Fruit fly (Drosophila melanogaster) whole organism, adult: ENCODE measurements around the gene CG10428.

Experiments
- CG11617 ChIP-seq: fragments of 200-800 bp; sonication (Bioruptor generic); optimal IDR thresholded peaks from 2 replicates; lab custom pipeline; 2017; ENCODE audit warnings: mild to moderate bottlenecking, missing biosample characterization, missing genetic modification reagents, missing genetic modification characterization
- CG12768 ChIP-seq: fragments of 200-800 bp; sonication (Bioruptor generic); optimal IDR thresholded peaks from 2 replicates; lab custom pipeline; 2017; ENCODE audit warnings: missing biosample characterization, missing genetic modification characterization, mild to moderate bottlenecking, moderate library complexity, missing genetic modification reagents
- CG5204 ChIP-seq: fragments of 200-800 bp; sonication (Bioruptor generic); optimal IDR thresholded peaks from 2 replicates; lab custom pipeline; 2016; ENCODE audit warnings: missing biosample characterization, missing genetic modification characterization
- CG7045 ChIP-seq: fragments of 200-800 bp; sonication (Bioruptor generic); optimal IDR thresholded peaks from 2 replicates; lab custom pipeline; 2017; ENCODE audit warnings: missing biosample characterization, mild to moderate bottlenecking, missing genetic modification characterization
- CG7101 ChIP-seq: fragments of 200-800 bp; sonication (Bioruptor generic); optimal IDR thresholded peaks from 2 replicates; lab custom pipeline; 2018; ENCODE audit warnings: missing biosample characterization, mild to moderate bottlenecking, missing genetic modification characterization, moderate library complexity
- Clk ChIP-seq: fragments of 200-800 bp; sonication (Bioruptor generic); optimal IDR thresholded peaks from 2 replicates; lab custom pipeline; 2017; ENCODE audit warnings: missing biosample characterization, missing genetic modification characterization
- bab1 ChIP-seq: fragments of 200-800 bp; sonication (Bioruptor generic); optimal IDR thresholded peaks from 3 replicates; lab custom pipeline; 2019; ENCODE audit warnings: missing biosample characterization, mild to moderate bottlenecking, missing genetic modification characterization, moderate library complexity
- cic ChIP-seq: fragments of 200-800 bp; sonication (Bioruptor generic); optimal IDR thresholded peaks from 2 replicates; lab custom pipeline; 2017; ENCODE audit warnings: missing biosample characterization, mild to moderate bottlenecking, missing genetic modification characterization, moderate library complexity
- cnc ChIP-seq, 2 experiments: fragments of >200 bp; optimal IDR thresholded peaks; 2 replicates each; lab custom pipeline; 2017
- kay ChIP-seq: fragments of 200-800 bp; sonication (Bioruptor generic); peaks from one replicate; lab custom pipeline; 2016; ENCODE audit warnings: missing biosample characterization, missing genetic modification characterization, borderline replicate concordance
- ovo ChIP-seq: fragments of 200-800 bp; sonication (Bioruptor generic); optimal IDR thresholded peaks from 2 replicates; lab custom pipeline; 2016; ENCODE audit warnings: missing biosample characterization, missing genetic modification characterization
- pad ChIP-seq: fragments of 200-800 bp; sonication (Bioruptor generic); optimal IDR thresholded peaks from 3 replicates; lab custom pipeline; 2017; ENCODE audit warnings: missing biosample characterization, missing genetic modification characterization, mild to moderate bottlenecking, moderate library complexity, missing genetic modification reagents
- tj ChIP-seq: fragments of 200-800 bp; sonication (Bioruptor generic); optimal IDR thresholded peaks from 3 replicates; lab custom pipeline; 2017; ENCODE audit warnings: missing biosample characterization, mild to moderate bottlenecking, missing genetic modification characterization, moderate library complexity
- toe ChIP-seq: fragments of 200-800 bp; sonication (Bioruptor generic); optimal IDR thresholded peaks from 2 replicates; lab custom pipeline; 2016; ENCODE audit warnings: missing biosample characterization, missing genetic modification characterization

DNA sequence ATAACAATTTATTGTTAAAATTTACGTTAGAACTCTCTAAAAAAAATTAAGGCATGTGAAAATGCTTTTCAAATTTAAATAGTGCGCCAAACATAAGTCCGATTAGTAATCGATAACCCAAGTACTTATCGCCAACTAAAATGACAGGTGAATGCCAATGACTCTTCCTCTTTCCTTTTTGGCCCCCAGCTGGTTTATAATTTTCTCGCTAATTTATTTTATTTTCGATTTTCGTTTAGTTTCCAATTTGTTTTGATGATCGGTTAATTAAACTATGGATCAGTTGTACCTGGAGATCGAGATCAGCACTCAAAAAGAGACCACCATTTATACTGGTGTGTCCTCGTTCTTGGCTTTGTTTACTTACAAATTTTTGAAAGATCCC, at the start of gene CG10428:
- no peak for TF ChIP-seq CG5204 (GFP tag; lab: Kevin White, UChicago)
- no peak for TF ChIP-seq tj
- no peak for TF ChIP-seq CG11617 (GFP tag; lab: Kevin White, UChicago)
- no peak for TF ChIP-seq kay (GFP tag; lab: Kevin White, UChicago)
- TF ChIP-seq bab1 (GFP tag; lab: Kevin White, UChicago), result peak; percentile 8
- no peak for TF ChIP-seq CG7101
- no peak for TF ChIP-seq cnc (optimal IDR thresholded peaks at IDR 0.05; lab: Kevin White, UChicago)
- no peak for TF ChIP-seq CG7045 (GFP tag; lab: Kevin White, UChicago)
- TF ChIP-seq cic (GFP tag; lab: Kevin White, UChicago), result no peak
- no peak for TF ChIP-seq ovo (GFP tag; lab: Kevin White, UChicago)
- no peak for TF ChIP-seq Clk (GFP tag; lab: Kevin White, UChicago)
- TF ChIP-seq pad (GFP tag; lab: Kevin White, UChicago), result no peak
- no peak for TF ChIP-seq toe (GFP tag; lab: Kevin White, UChicago)
- TF ChIP-seq CG12768 (GFP tag; lab: Kevin White, UChicago), result no peak
